Fruit fly (Drosophila melanogaster) Kc167 (cell line): Measurements from ENCODE around the gene sick.

Source experiments
- Myc ChIP-seq: fragments of >200 bp; optimal IDR thresholded peaks from 2 replicates; lab custom pipeline; 2017; ENCODE audit warnings: missing external identifiers
- Sin3A ChIP-seq: fragments of >200 bp; optimal IDR thresholded peaks from 2 replicates; lab custom pipeline; 2018; ENCODE audit warnings: missing external identifiers
- h ChIP-seq: fragments of >200 bp; optimal IDR thresholded peaks from 3 replicates; lab custom pipeline; 2018; ENCODE audit warnings: missing external identifiers
- psq ChIP-seq: fragments of >200 bp; optimal IDR thresholded peaks from 2 replicates; lab custom pipeline; 2017; ENCODE audit warnings: missing external identifiers
- ttk ChIP-seq: sonication (Bioruptor generic); optimal IDR thresholded peaks from 2 replicates; lab custom pipeline; 2017; ENCODE audit warnings: missing external identifiers

dm6 chr2L:19923786-19924185, 127.6 kb downstream of the sick start:
- TF ChIP-seq psq (lab: Kevin White, UChicago) (no peak), ttk (lab: Kevin White, UChicago) (no peak), Myc (lab: Kevin White, UChicago) (no peak), Sin3A (lab: Kevin White, UChicago) (no peak), h (lab: Kevin White, UChicago) (no peak)
